1 fruit fly cellular context compared by ENCODE assay signal in the genomic region with DNA sequence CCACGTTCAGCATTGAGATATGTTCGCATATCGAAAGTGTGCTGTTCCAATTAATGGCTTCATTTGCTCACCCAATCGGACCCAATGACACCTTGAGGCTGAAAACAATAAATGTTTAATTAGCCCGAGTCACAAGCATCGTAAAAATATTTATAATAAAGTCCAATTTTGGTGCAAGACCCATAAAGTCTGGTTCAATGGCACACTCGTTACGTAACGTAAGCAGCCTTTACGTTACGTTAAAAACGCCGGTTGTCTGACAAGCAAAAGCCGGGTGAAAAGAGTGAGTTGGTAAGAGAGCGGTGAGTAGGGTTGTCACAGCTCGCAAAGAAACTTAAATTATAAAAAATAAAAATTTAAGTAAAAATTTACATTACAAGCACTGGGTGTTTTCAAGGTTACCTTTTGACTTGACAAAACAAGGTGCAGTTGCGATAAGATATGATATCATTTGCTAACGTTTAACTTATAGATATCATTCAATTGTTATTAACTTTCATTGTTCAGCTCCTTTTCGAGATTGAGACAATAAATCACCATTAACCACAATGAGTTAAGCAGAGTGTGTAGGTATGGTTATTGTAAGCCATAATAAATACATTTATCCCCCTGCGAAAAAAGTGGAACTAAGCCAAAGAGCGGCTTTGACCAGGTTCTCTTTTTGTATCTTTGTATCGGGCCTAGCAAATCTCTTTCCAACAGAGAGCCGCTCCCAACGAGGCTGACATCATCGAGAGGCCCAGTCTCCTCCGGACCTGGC.
A peak's percentile ranks its signal among the peaks of the same experiment; 100 is the strongest.
TF ChIP-seq lines count a peak whose summit lies in the region.

No protein-coding gene starts in this region.

TF ChIP-seq in whole organism, embryonic, 481 proteins besides CTCF, POLR2A, EP300 and RAD21 (continued from another document and continues in another):
- no peak for TF ChIP-seq Optix (GFP tag; IDR thresholded peaks at IDR 0.05; lab: Robert Waterston, UW)
- peak; percentile 29 for TF ChIP-seq CG10267 (tag; optimal IDR thresholded peaks at IDR 0.05; lab: Kevin White, UChicago)
- TF ChIP-seq CG31441 (GFP tag; IDR thresholded peaks at IDR 0.05; lab: Robert Waterston, UW) = peak; percentile 60
- TF ChIP-seq ara (GFP tag; IDR thresholded peaks at IDR 0.05; lab: Robert Waterston, UW) = no peak
- no peak for TF ChIP-seq Mrtf (GFP tag; IDR thresholded peaks at IDR 0.05; lab: Robert Waterston, UW)
- no peak for TF ChIP-seq chinmo (GFP tag; IDR thresholded peaks at IDR 0.05; lab: Robert Waterston, UW; ENCODE audit: partially characterized antibody)
- TF ChIP-seq caup (GFP tag; optimal IDR thresholded peaks at IDR 0.05; lab: Kevin White, UChicago; ENCODE audit: severe bottlenecking) = peak; percentile 53
- no peak for TF ChIP-seq CG17186 (GFP tag; optimal IDR thresholded peaks at IDR 0.05; lab: Kevin White, UChicago)
- TF ChIP-seq CG16813 (GFP tag; IDR thresholded peaks at IDR 0.05; lab: Robert Waterston, UW; ENCODE audit: partially characterized antibody) = no peak
- TF ChIP-seq CG1832 (GFP tag; optimal IDR thresholded peaks at IDR 0.05; lab: Kevin White, UChicago) = no peak
- TF ChIP-seq CG10274 (GFP tag; optimal IDR thresholded peaks at IDR 0.05; lab: Kevin White, UChicago) = no peak
- no peak for TF ChIP-seq slp2 (GFP tag; optimal IDR thresholded peaks at IDR 0.05; lab: Kevin White, UChicago)
- peak; percentile 45 for TF ChIP-seq Asciz (GFP tag; optimal IDR thresholded peaks at IDR 0.05; lab: Kevin White, UChicago)
- peak; percentile 42 for TF ChIP-seq CG18599 (GFP tag; optimal IDR thresholded peaks at IDR 0.05; lab: Kevin White, UChicago)
- TF ChIP-seq salm (tag; optimal IDR thresholded peaks at IDR 0.05; lab: Kevin White, UChicago) = peak; percentile 12
- TF ChIP-seq lab (GFP tag; optimal IDR thresholded peaks at IDR 0.05; lab: Kevin White, UChicago) = peak; percentile 64
- no peak for TF ChIP-seq tx (GFP tag; optimal IDR thresholded peaks at IDR 0.05; lab: Kevin White, UChicago)
- no peak; the same call in 1 of the 2 replicates for TF ChIP-seq CG14441 (GFP tag; IDR thresholded peaks at IDR 0.05; lab: Robert Waterston, UW)
- no peak for TF ChIP-seq grn (GFP tag; optimal IDR thresholded peaks at IDR 0.05; lab: Kevin White, UChicago)
- peak; percentile 58 for TF ChIP-seq CG30403 (GFP tag; optimal IDR thresholded peaks at IDR 0.05; lab: Kevin White, UChicago)
- TF ChIP-seq jumu (GFP tag; optimal IDR thresholded peaks at IDR 0.05; lab: Kevin White, UChicago) = no peak
- TF ChIP-seq aop (GFP tag; IDR thresholded peaks at IDR 0.05; lab: Robert Waterston, UW) = no peak
- TF ChIP-seq B-H2 (GFP tag; optimal IDR thresholded peaks at IDR 0.05; lab: Kevin White, UChicago) = no peak
- no peak for TF ChIP-seq trem (tag; optimal IDR thresholded peaks at IDR 0.05; lab: Kevin White, UChicago)
- no peak for TF ChIP-seq rib (GFP tag; IDR thresholded peaks at IDR 0.05; lab: Robert Waterston, UW)
- TF ChIP-seq disco-r (GFP tag; optimal IDR thresholded peaks at IDR 0.05; lab: Kevin White, UChicago) = no peak
- TF ChIP-seq Drgx (GFP tag; IDR thresholded peaks at IDR 0.05; lab: Robert Waterston, UW) = peak; percentile 60; the same call in 1 of the 2 replicates
- no peak for TF ChIP-seq vfl (GFP tag; optimal IDR thresholded peaks at IDR 0.05; lab: Kevin White, UChicago)
- no peak for TF ChIP-seq HLHmδ (GFP tag; optimal IDR thresholded peaks at IDR 0.05; lab: Kevin White, UChicago)
- TF ChIP-seq CG2202 (tag; optimal IDR thresholded peaks at IDR 0.05; lab: Kevin White, UChicago) = no peak
- no peak for TF ChIP-seq danr (GFP tag; IDR thresholded peaks at IDR 0.05; lab: Robert Waterston, UW)
- TF ChIP-seq ind (GFP tag; optimal IDR thresholded peaks at IDR 0.05; lab: Kevin White, UChicago) = peak; percentile 33
- peak; percentile 70 for TF ChIP-seq CG11504 (tag; optimal IDR thresholded peaks at IDR 0.05; lab: Kevin White, UChicago)
- TF ChIP-seq CG8388 (GFP tag; optimal IDR thresholded peaks at IDR 0.05; lab: Kevin White, UChicago) = no peak
- peak; percentile 19; the same call in 1 of the 2 replicates for TF ChIP-seq wor (GFP tag; IDR thresholded peaks at IDR 0.05; lab: Robert Waterston, UW)
- TF ChIP-seq CG11696 (GFP tag; IDR thresholded peaks at IDR 0.05; lab: Robert Waterston, UW) = no peak
- TF ChIP-seq Elba2 (GFP tag; optimal IDR thresholded peaks at IDR 0.05; lab: Kevin White, UChicago) = no peak
- no peak for TF ChIP-seq br (optimal IDR thresholded peaks at IDR 0.05; lab: Kevin White, UChicago)
- no peak for TF ChIP-seq CG11085 (GFP tag; IDR thresholded peaks at IDR 0.05; lab: Robert Waterston, UW)
- TF ChIP-seq kah (GFP tag; optimal IDR thresholded peaks at IDR 0.05; lab: Kevin White, UChicago) = no peak
- no peak for TF ChIP-seq wek (GFP tag; optimal IDR thresholded peaks at IDR 0.05; lab: Kevin White, UChicago)
- TF ChIP-seq bowl (GFP tag; IDR thresholded peaks at IDR 0.05; lab: Robert Waterston, UW) = no peak
- TF ChIP-seq CG13424 (tag; optimal IDR thresholded peaks at IDR 0.05; lab: Kevin White, UChicago) = peak; percentile 75
- no peak for TF ChIP-seq tin (GFP tag; optimal IDR thresholded peaks at IDR 0.05; lab: Kevin White, UChicago)
- no peak for TF ChIP-seq Gsc (GFP tag; IDR thresholded peaks at IDR 0.05; lab: Robert Waterston, UW)
- TF ChIP-seq org-1 (GFP tag; optimal IDR thresholded peaks at IDR 0.05; lab: Kevin White, UChicago) = no peak
- no peak for TF ChIP-seq ftz-f1 (GFP tag; optimal IDR thresholded peaks at IDR 0.05; lab: Kevin White, UChicago)
- TF ChIP-seq MBD-R2 (GFP tag; IDR thresholded peaks at IDR 0.05; lab: Robert Waterston, UW) = no peak
- no peak for TF ChIP-seq gce (GFP tag; IDR thresholded peaks at IDR 0.05; lab: Robert Waterston, UW)
- no peak for TF ChIP-seq Six4 (GFP tag; optimal IDR thresholded peaks at IDR 0.05; lab: Kevin White, UChicago)
- no peak for TF ChIP-seq abd-A (tag; optimal IDR thresholded peaks at IDR 0.05; lab: Kevin White, UChicago)
- no peak for TF ChIP-seq CG12744 (GFP tag; optimal IDR thresholded peaks at IDR 0.05; lab: Kevin White, UChicago)
- no peak for TF ChIP-seq CG31388 (GFP tag; optimal IDR thresholded peaks at IDR 0.05; lab: Kevin White, UChicago)
- TF ChIP-seq ERR (GFP tag; optimal IDR thresholded peaks at IDR 0.05; lab: Kevin White, UChicago) = no peak
- peak in 1 of 2 experiments; percentile 30 for TF ChIP-seq Eip74EF (GFP tag; optimal IDR thresholded peaks at IDR 0.05; lab: Kevin White, UChicago)
- no peak for TF ChIP-seq ttk (GFP tag; IDR thresholded peaks at IDR 0.05; lab: Robert Waterston, UW)
- TF ChIP-seq pho (GFP tag; optimal IDR thresholded peaks at IDR 0.05; lab: Kevin White, UChicago) = no peak
- no peak for TF ChIP-seq CG14667 (GFP tag; IDR thresholded peaks at IDR 0.05; lab: Robert Waterston, UW)
- TF ChIP-seq CG13894 (tag; optimal IDR thresholded peaks at IDR 0.05; lab: Kevin White, UChicago) = no peak
- peak; percentile 58 for TF ChIP-seq CG10147 (GFP tag; optimal IDR thresholded peaks at IDR 0.05; lab: Kevin White, UChicago)
- TF ChIP-seq tup (GFP tag; optimal IDR thresholded peaks at IDR 0.05; lab: Kevin White, UChicago) = no peak
- no peak for TF ChIP-seq pb (GFP tag; optimal IDR thresholded peaks at IDR 0.05; lab: Kevin White, UChicago)
- TF ChIP-seq CG14014 (GFP tag; IDR thresholded peaks at IDR 0.05; lab: Robert Waterston, UW) = peak; percentile 46
- TF ChIP-seq tio (GFP tag; optimal IDR thresholded peaks at IDR 0.05; lab: Kevin White, UChicago) = peak; percentile 34
- TF ChIP-seq dimm (GFP tag; IDR thresholded peaks at IDR 0.05; lab: Robert Waterston, UW) = no peak
- no peak for TF ChIP-seq CG31365 (tag; optimal IDR thresholded peaks at IDR 0.05; lab: Kevin White, UChicago)
- peak; percentile 54 for TF ChIP-seq D19A (tag; optimal IDR thresholded peaks at IDR 0.05; lab: Kevin White, UChicago)
- no peak for TF ChIP-seq CG4707 (GFP tag; optimal IDR thresholded peaks at IDR 0.05; lab: Kevin White, UChicago)
- TF ChIP-seq toy (GFP tag; IDR thresholded peaks at IDR 0.05; lab: Robert Waterston, UW) = no peak
- TF ChIP-seq stc (GFP tag; IDR thresholded peaks at IDR 0.05; lab: Robert Waterston, UW) = no peak
- TF ChIP-seq Myb (GFP tag; optimal IDR thresholded peaks at IDR 0.05; lab: Kevin White, UChicago) = no peak
- TF ChIP-seq Vsx1 (GFP tag; optimal IDR thresholded peaks at IDR 0.05; lab: Kevin White, UChicago) = no peak
- TF ChIP-seq pita (GFP tag; optimal IDR thresholded peaks at IDR 0.05; lab: Kevin White, UChicago) = no peak
- no peak for TF ChIP-seq crol (GFP tag; IDR thresholded peaks at IDR 0.05; lab: Robert Waterston, UW)
- peak; percentile 15 for TF ChIP-seq CG5180 (GFP tag; optimal IDR thresholded peaks at IDR 0.05; lab: Kevin White, UChicago)
- no peak for TF ChIP-seq CG7987 (GFP tag; optimal IDR thresholded peaks at IDR 0.05; lab: Kevin White, UChicago)
- TF ChIP-seq CG12299 (tag; optimal IDR thresholded peaks at IDR 0.05; lab: Kevin White, UChicago) = no peak
- TF ChIP-seq Med (GFP tag; lab: Kevin White, UChicago) = peak; percentile 25
- peak; percentile 49 for TF ChIP-seq Dek (tag; optimal IDR thresholded peaks at IDR 0.05; lab: Kevin White, UChicago)
- TF ChIP-seq slou (GFP tag; optimal IDR thresholded peaks at IDR 0.05; lab: Kevin White, UChicago) = no peak
- peak; percentile 6 for TF ChIP-seq vvl (GFP tag; IDR thresholded peaks at IDR 0.05; lab: Robert Waterston, UW)
- TF ChIP-seq CG12071 (GFP tag; optimal IDR thresholded peaks at IDR 0.05; lab: Kevin White, UChicago) = no peak
- no peak for TF ChIP-seq onecut (GFP tag; IDR thresholded peaks at IDR 0.05; lab: Robert Waterston, UW)
- no peak for TF ChIP-seq sima (GFP tag; optimal IDR thresholded peaks at IDR 0.05; lab: Kevin White, UChicago)
- no peak for TF ChIP-seq al (GFP tag; IDR thresholded peaks at IDR 0.05; lab: Robert Waterston, UW)
- no peak for TF ChIP-seq crp (GFP tag; optimal IDR thresholded peaks at IDR 0.05; lab: Kevin White, UChicago)
- peak; percentile 60; the same call in 2 of the 3 replicates for TF ChIP-seq dysf (GFP tag; IDR thresholded peaks at IDR 0.05; lab: Robert Waterston, UW)
- peak; percentile 68 for TF ChIP-seq CG17361 (GFP tag; IDR thresholded peaks at IDR 0.05; lab: Robert Waterston, UW)
- peak; percentile 12 for TF ChIP-seq CG6654 (GFP tag; optimal IDR thresholded peaks at IDR 0.05; lab: Kevin White, UChicago)
- no peak for TF ChIP-seq ash1 (GFP tag; optimal IDR thresholded peaks at IDR 0.05; lab: Kevin White, UChicago)
- no peak for TF ChIP-seq ase (GFP tag; IDR thresholded peaks at IDR 0.05; lab: Robert Waterston, UW)
- no peak for TF ChIP-seq Dll (GFP tag; IDR thresholded peaks at IDR 0.05; lab: Robert Waterston, UW; ENCODE audit: partially characterized antibody)
- no peak; the same call in 1 of the 2 replicates for TF ChIP-seq Atf6 (GFP tag; IDR thresholded peaks at IDR 0.05; lab: Robert Waterston, UW)
- TF ChIP-seq CG6791 (GFP tag; IDR thresholded peaks at IDR 0.05; lab: Robert Waterston, UW; ENCODE audit: partially characterized antibody) = no peak
- TF ChIP-seq NC2α (GFP tag; optimal IDR thresholded peaks at IDR 0.05; lab: Kevin White, UChicago) = no peak
- TF ChIP-seq CG7357 (GFP tag; IDR thresholded peaks at IDR 0.05; lab: Robert Waterston, UW) = no peak
- TF ChIP-seq bigmax (GFP tag; optimal IDR thresholded peaks at IDR 0.05; lab: Kevin White, UChicago) = no peak
- no peak for TF ChIP-seq CG14050 (GFP tag; IDR thresholded peaks at IDR 0.05; lab: Robert Waterston, UW)
- no peak for TF ChIP-seq fd102C (GFP tag; optimal IDR thresholded peaks at IDR 0.05; lab: Kevin White, UChicago)
- no peak for TF ChIP-seq CG15073 (GFP tag; optimal IDR thresholded peaks at IDR 0.05; lab: Kevin White, UChicago)
- TF ChIP-seq CG17328 (GFP tag; IDR thresholded peaks at IDR 0.05; lab: Robert Waterston, UW) = no peak
- no peak for TF ChIP-seq eyg (GFP tag; optimal IDR thresholded peaks at IDR 0.05; lab: Kevin White, UChicago)
- no peak for TF ChIP-seq Doc2 (GFP tag; IDR thresholded peaks at IDR 0.05; lab: Robert Waterston, UW)
- no peak for TF ChIP-seq Adf1 (GFP tag; IDR thresholded peaks at IDR 0.05; lab: Robert Waterston, UW)
- TF ChIP-seq CG10209 (GFP tag; optimal IDR thresholded peaks at IDR 0.05; lab: Kevin White, UChicago) = peak; percentile 63
- TF ChIP-seq CG1024 (GFP tag; IDR thresholded peaks at IDR 0.05; lab: Robert Waterston, UW) = no peak
- TF ChIP-seq lbe (GFP tag; optimal IDR thresholded peaks at IDR 0.05; lab: Kevin White, UChicago) = peak; percentile 54
- no peak for TF ChIP-seq Hmx (GFP tag; optimal IDR thresholded peaks at IDR 0.05; lab: Kevin White, UChicago)
- peak; percentile 53 for TF ChIP-seq nmo (GFP tag; optimal IDR thresholded peaks at IDR 0.05; lab: Kevin White, UChicago)
- no peak for TF ChIP-seq gsb (GFP tag; IDR thresholded peaks at IDR 0.05; lab: Robert Waterston, UW)
- no peak for TF ChIP-seq ab (GFP tag; optimal IDR thresholded peaks at IDR 0.05; lab: Kevin White, UChicago)
- no peak for TF ChIP-seq CG7271 (tag; optimal IDR thresholded peaks at IDR 0.05; lab: Kevin White, UChicago)
- TF ChIP-seq CoRest (tag; optimal IDR thresholded peaks at IDR 0.05; lab: Kevin White, UChicago) = peak; percentile 65
- TF ChIP-seq HmgD (GFP tag; optimal IDR thresholded peaks at IDR 0.05; lab: Kevin White, UChicago) = no peak
- TF ChIP-seq CG12942 (GFP tag; optimal IDR thresholded peaks at IDR 0.05; lab: Kevin White, UChicago) = no peak
- no peak for TF ChIP-seq emc (GFP tag; optimal IDR thresholded peaks at IDR 0.05; lab: Kevin White, UChicago)
- TF ChIP-seq CG4617 (GFP tag; optimal IDR thresholded peaks at IDR 0.05; lab: Kevin White, UChicago; ENCODE audit: borderline replicate concordance) = no peak
- peak; percentile 0 for TF ChIP-seq CG7928 (GFP tag; optimal IDR thresholded peaks at IDR 0.05; lab: Kevin White, UChicago)
- TF ChIP-seq sna (GFP tag; IDR thresholded peaks at IDR 0.05; lab: Robert Waterston, UW; ENCODE audit: partially characterized antibody) = no peak
- peak; percentile 43 for TF ChIP-seq BtbVII (GFP tag; optimal IDR thresholded peaks at IDR 0.05; lab: Kevin White, UChicago)
- TF ChIP-seq NC2β (GFP tag; optimal IDR thresholded peaks at IDR 0.05; lab: Kevin White, UChicago) = no peak
- TF ChIP-seq MESR4 (GFP tag; optimal IDR thresholded peaks at IDR 0.05; lab: Kevin White, UChicago) = no peak
- TF ChIP-seq run (tag; optimal IDR thresholded peaks at IDR 0.05; lab: Kevin White, UChicago) = peak; percentile 43
- TF ChIP-seq gt (GFP tag; IDR thresholded peaks at IDR 0.05; lab: Robert Waterston, UW) = no peak
- TF ChIP-seq CG8290 (GFP tag; optimal IDR thresholded peaks at IDR 0.05; lab: Kevin White, UChicago) = no peak
- peak in 1 of 2 experiments; percentile 15 for TF ChIP-seq CG8290 (tag; optimal IDR thresholded peaks at IDR 0.05; lab: Kevin White, UChicago)
- TF ChIP-seq CG9876 (GFP tag; optimal IDR thresholded peaks at IDR 0.05; lab: Kevin White, UChicago) = no peak
- TF ChIP-seq fd96Cb (tag; optimal IDR thresholded peaks at IDR 0.05; lab: Kevin White, UChicago) = peak; percentile 44
